Worm (Caenorhabditis elegans) whole organism, L4 larva: ENCODE measurements around the gene Y97E10AR.3.

Experiments used
- egl-43 ChIP-seq: fragments of 200-800 bp; sonication (Bioruptor generic); IDR thresholded peaks from 2 replicates; pipeline ENCODE4 v1.3.6; 2022; ENCODE audit warnings: missing genetic modification reagents, missing genetic modification characterization, missing compliant biosample characterization
- madf-9 ChIP-seq: fragments of 200-800 bp; sonication (Bioruptor generic); conservative IDR thresholded peaks from 2 replicates; pipeline ENCODE4 v1.3.6; 2022; ENCODE audit warnings: missing genetic modification reagents, missing genetic modification characterization, missing compliant biosample characterization
- pqm-1 ChIP-seq: sonication (generic microtip); optimal IDR thresholded peaks from 2 replicates; lab custom pipeline; 2017; ENCODE audit warnings: missing biosample characterization, missing genetic modification characterization

DNA sequence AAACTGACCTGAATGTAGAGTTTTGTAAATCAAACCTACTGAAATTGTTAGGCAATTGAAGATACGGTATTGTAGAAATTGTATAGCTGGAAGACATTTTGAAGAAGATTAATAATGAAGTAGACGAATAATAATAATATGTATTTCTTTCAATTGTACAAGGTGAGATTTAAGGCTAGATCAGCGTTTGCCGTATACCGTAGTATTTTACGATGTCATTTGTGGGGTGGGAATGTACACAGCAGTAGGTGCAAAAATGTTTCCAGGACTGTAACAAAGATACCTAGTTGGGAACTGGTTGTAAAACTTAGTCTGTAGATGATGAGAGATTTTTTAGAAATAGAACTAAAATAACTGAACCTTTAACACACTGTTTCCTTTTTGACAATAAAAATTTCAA, 12.7 kb downstream of the Y97E10AR.3 start, which contains the start of gene ceh-76:
- TF ChIP-seq egl-43 (GFP tag; lab: Robert Waterston, UW): no peak
- no peak for TF ChIP-seq pqm-1 (tag; lab: Kevin White, UChicago)
- TF ChIP-seq madf-9 (GFP tag; lab: Robert Waterston, UW): no peak
